Worm (Caenorhabditis elegans): ENCODE results near the gene mrps-9.

The mrps-9 gene

ce11 chrIII:8265753-8266152, at the start of gene mrps-9:
TSS of gene mrps-9 (plus strand) at chrIII:8266062.
- 0 out of 2 replicates have a peak, but pooled peaks have one; percentile 23 for TF ChIP-seq flt-1 (GFP tag; IDR thresholded peaks at IDR 0.05)
- TF ChIP-seq ztf-23 (GFP tag; IDR thresholded peaks at IDR 0.05), result no peak
- no peak for TF ChIP-seq T22C8.4 (GFP tag; IDR thresholded peaks at IDR 0.05)
- TF ChIP-seq tab-1 (GFP tag; IDR thresholded peaks at IDR 0.05), result no peak
- TF ChIP-seq cog-1 (tag; optimal IDR thresholded peaks at IDR 0.05), result no peak

- TF ChIP-seq med-1 (GFP tag; optimal IDR thresholded peaks at IDR 0.05; ENCODE audit: insufficient read depth), result no peak
- no peak for TF ChIP-seq ztf-29 (GFP tag; IDR thresholded peaks at IDR 0.05)
- no peak for TF ChIP-seq klf-2 (GFP tag; conservative IDR thresholded peaks at IDR 0.05)
- no peak for TF ChIP-seq tab-1 (GFP tag; IDR thresholded peaks at IDR 0.05)
- no peak for TF ChIP-seq cog-1 (tag; optimal IDR thresholded peaks at IDR 0.05)
- TF ChIP-seq flt-1 (GFP tag; IDR thresholded peaks at IDR 0.05), result no peak
Measured at ce11 chrIII:8216224-8216623, 49.6 kb upstream of the mrps-9 start, which contains the start of gene unc-86. TSS of gene unc-86 (minus strand) at chrIII:8216336.

- TF ChIP-seq klf-2 (GFP tag; conservative IDR thresholded peaks at IDR 0.05), result no peak
- no peak for TF ChIP-seq ztf-29 (GFP tag; IDR thresholded peaks at IDR 0.05)
- no peak for TF ChIP-seq flt-1 (GFP tag; IDR thresholded peaks at IDR 0.05)
- TF ChIP-seq ztf-23 (GFP tag; IDR thresholded peaks at IDR 0.05), result no peak
- no peak for TF ChIP-seq T22C8.4 (GFP tag; IDR thresholded peaks at IDR 0.05)
- TF ChIP-seq cog-1 (tag; optimal IDR thresholded peaks at IDR 0.05), result no peak
- TF ChIP-seq med-1 (GFP tag; optimal IDR thresholded peaks at IDR 0.05; ENCODE audit: insufficient read depth), result no peak
- TF ChIP-seq tab-1 (GFP tag; IDR thresholded peaks at IDR 0.05), result no peak
- TF ChIP-seq ref-1 (GFP tag; conservative IDR thresholded peaks at IDR 0.05), result no peak
Measured at ce11 chrIII:8217919-8218318, 47.9 kb upstream of the mrps-9 start, which contains the start of gene C30A5.16. TSS of gene C30A5.16 (plus strand) at chrIII:8218219.

ce11 chrIII:8220081-8220480, 45.8 kb upstream of the mrps-9 start:
- TF ChIP-seq flt-1 (GFP tag; IDR thresholded peaks at IDR 0.05), result no peak

ce11 chrIII:8224769-8225168, 41.1 kb upstream of the mrps-9 start, which contains the start of gene mob-4:
TSS of gene mob-4 (plus strand) at chrIII:8225097.
- TF ChIP-seq ztf-23 (GFP tag; IDR thresholded peaks at IDR 0.05), result no peak

ce11 chrIII:8226178-8226577, 39.7 kb upstream of the mrps-9 start, which contains the start of gene rfs-1:
TSS of gene rfs-1 (plus strand) at chrIII:8226478.
- TF ChIP-seq med-1 (GFP tag; optimal IDR thresholded peaks at IDR 0.05; ENCODE audit: insufficient read depth), result no peak
- TF ChIP-seq T22C8.4 (GFP tag; IDR thresholded peaks at IDR 0.05), result no peak
- TF ChIP-seq flt-1 (GFP tag; IDR thresholded peaks at IDR 0.05), result no peak
- no peak for TF ChIP-seq ztf-23 (GFP tag; IDR thresholded peaks at IDR 0.05)
- no peak for TF ChIP-seq ztf-29 (GFP tag; IDR thresholded peaks at IDR 0.05)
- no peak for TF ChIP-seq klf-2 (GFP tag; conservative IDR thresholded peaks at IDR 0.05)
- TF ChIP-seq ref-1 (GFP tag; conservative IDR thresholded peaks at IDR 0.05), result no peak
- TF ChIP-seq cog-1 (tag; optimal IDR thresholded peaks at IDR 0.05), result no peak
- TF ChIP-seq tab-1 (GFP tag; IDR thresholded peaks at IDR 0.05), result no peak

- TF ChIP-seq flt-1 (GFP tag; IDR thresholded peaks at IDR 0.05) (peak; percentile 63), klf-2 (GFP tag; conservative IDR thresholded peaks at IDR 0.05) (no peak)
Measured at ce11 chrIII:8227511-8227910, 38.4 kb upstream of the mrps-9 start, which contains the start of gene fbxl-1. TSS of gene fbxl-1 (plus strand) at chrIII:8227830.

ce11 chrIII:8228916-8229315, 36.9 kb upstream of the mrps-9 start:
- TF ChIP-seq cog-1 (tag; optimal IDR thresholded peaks at IDR 0.05) (no peak), ztf-29 (GFP tag; IDR thresholded peaks at IDR 0.05) (no peak), med-1 (GFP tag; optimal IDR thresholded peaks at IDR 0.05; ENCODE audit: insufficient read depth) (no peak), klf-2 (GFP tag; conservative IDR thresholded peaks at IDR 0.05) (no peak), ztf-23 (GFP tag; IDR thresholded peaks at IDR 0.05) (no peak), T22C8.4 (GFP tag; IDR thresholded peaks at IDR 0.05) (no peak), tab-1 (GFP tag; IDR thresholded peaks at IDR 0.05) (no peak), ref-1 (GFP tag; conservative IDR thresholded peaks at IDR 0.05) (no peak)

ce11 chrIII:8229480-8229879, 36.4 kb upstream of the mrps-9 start:
- TF ChIP-seq tab-1 (GFP tag; IDR thresholded peaks at IDR 0.05), result no peak
- TF ChIP-seq ref-1 (GFP tag; conservative IDR thresholded peaks at IDR 0.05), result no peak
- no peak for TF ChIP-seq ztf-29 (GFP tag; IDR thresholded peaks at IDR 0.05)
- TF ChIP-seq T22C8.4 (GFP tag; IDR thresholded peaks at IDR 0.05), result no peak
- TF ChIP-seq med-1 (GFP tag; optimal IDR thresholded peaks at IDR 0.05; ENCODE audit: insufficient read depth), result no peak
- no peak for TF ChIP-seq ztf-23 (GFP tag; IDR thresholded peaks at IDR 0.05)

ce11 chrIII:8232634-8233033, 33.2 kb upstream of the mrps-9 start, which contains the start of gene henn-1:
TSS of gene henn-1 (plus strand) at chrIII:8232651.
- no peak for TF ChIP-seq med-1 (GFP tag; optimal IDR thresholded peaks at IDR 0.05; ENCODE audit: insufficient read depth)
- TF ChIP-seq ref-1 (GFP tag; conservative IDR thresholded peaks at IDR 0.05), result no peak
- TF ChIP-seq cog-1 (tag; optimal IDR thresholded peaks at IDR 0.05), result no peak
- no peak for TF ChIP-seq ztf-23 (GFP tag; IDR thresholded peaks at IDR 0.05)
- no peak for TF ChIP-seq tab-1 (GFP tag; IDR thresholded peaks at IDR 0.05)
- no peak for TF ChIP-seq T22C8.4 (GFP tag; IDR thresholded peaks at IDR 0.05)
- TF ChIP-seq ztf-29 (GFP tag; IDR thresholded peaks at IDR 0.05), result no peak
- no peak for TF ChIP-seq klf-2 (GFP tag; conservative IDR thresholded peaks at IDR 0.05)
- TF ChIP-seq flt-1 (GFP tag; IDR thresholded peaks at IDR 0.05), result no peak

- TF ChIP-seq med-1 (GFP tag; optimal IDR thresholded peaks at IDR 0.05; ENCODE audit: insufficient read depth), result no peak
- no peak for TF ChIP-seq klf-2 (GFP tag; conservative IDR thresholded peaks at IDR 0.05)
- TF ChIP-seq cog-1 (tag; optimal IDR thresholded peaks at IDR 0.05), result no peak
- no peak for TF ChIP-seq tab-1 (GFP tag; IDR thresholded peaks at IDR 0.05)
- no peak for TF ChIP-seq ref-1 (GFP tag; conservative IDR thresholded peaks at IDR 0.05)
- no peak for TF ChIP-seq ztf-23 (GFP tag; IDR thresholded peaks at IDR 0.05)
- no peak for TF ChIP-seq T22C8.4 (GFP tag; IDR thresholded peaks at IDR 0.05)
Measured at ce11 chrIII:8235358-8235757, 30.5 kb upstream of the mrps-9 start, which contains the start of gene C02F5.14. TSS of gene C02F5.14 (minus strand) at chrIII:8235514.

Data from whole organism, midembryonic.